Fruit fly (Drosophila melanogaster): ENCODE results near the gene H15.
A peak's percentile ranks its signal among the peaks of the same experiment; 100 is the strongest.

Gene H15

dm6 chr2L:5374989-5375388, 29.1 kb upstream of the H15 start:
- TF ChIP-seq h (GFP tag; optimal IDR thresholded peaks at IDR 0.05) (peak; percentile 19), dl (GFP tag; optimal IDR thresholded peaks at IDR 0.05; ENCODE audit: insufficient read depth in 1 of 2, partially characterized antibody in 2 of 2) (no peak), HLH106 (tag; optimal IDR thresholded peaks at IDR 0.05) (peak; percentile 35), ey (GFP tag; optimal IDR thresholded peaks at IDR 0.05) (no peak), OdsH (GFP tag; optimal IDR thresholded peaks at IDR 0.05) (peak; percentile 4), dmrt93B (GFP tag; optimal IDR thresholded peaks at IDR 0.05) (no peak), fru (GFP tag; optimal IDR thresholded peaks at IDR 0.05) (peak; percentile 7), psq (GFP tag; optimal IDR thresholded peaks at IDR 0.05) (no peak), Sp1 (GFP tag; optimal IDR thresholded peaks at IDR 0.05) (peak; percentile 9), Dfd (GFP tag; optimal IDR thresholded peaks at IDR 0.05) (no peak), foxo (GFP tag; optimal IDR thresholded peaks at IDR 0.05) (peak in 1 of 2 experiments; percentile 31), Vsx2 (GFP tag; optimal IDR thresholded peaks at IDR 0.05; ENCODE audit: partially characterized antibody) (no peak), rgr (GFP tag; optimal IDR thresholded peaks at IDR 0.05) (peak; percentile 25), Hr78 (GFP tag; optimal IDR thresholded peaks at IDR 0.05) (no peak)

DNA sequence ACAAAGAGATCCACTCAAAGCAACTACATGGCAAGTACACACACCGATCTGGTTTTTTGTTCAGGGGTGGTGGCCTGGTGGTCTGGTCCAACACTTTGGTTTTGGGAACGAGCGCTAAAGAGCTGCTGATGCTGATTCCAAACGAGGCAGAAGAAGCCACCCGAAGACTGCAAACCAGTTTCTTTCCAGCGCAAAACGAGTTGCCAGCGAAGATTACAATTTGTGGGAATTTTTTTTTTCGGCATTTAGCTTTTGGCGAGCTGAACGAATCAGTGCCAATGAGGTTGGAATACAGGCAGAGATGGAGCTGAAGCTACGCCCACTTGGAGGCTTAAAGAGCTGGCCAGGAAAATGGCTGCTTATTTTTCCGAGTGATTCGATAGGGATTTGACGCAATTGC, 27.6 kb upstream of the H15 start:
- TF ChIP-seq ey (GFP tag; optimal IDR thresholded peaks at IDR 0.05) (no peak), jim (GFP tag; optimal IDR thresholded peaks at IDR 0.05) (no peak), woc (GFP tag; optimal IDR thresholded peaks at IDR 0.05) (no peak), Vsx2 (GFP tag; optimal IDR thresholded peaks at IDR 0.05; ENCODE audit: partially characterized antibody) (peak; percentile 50), Dif (GFP tag; optimal IDR thresholded peaks at IDR 0.05; ENCODE audit: partially characterized antibody) (no peak), GATAd (GFP tag; optimal IDR thresholded peaks at IDR 0.05) (no peak), dl (GFP tag; optimal IDR thresholded peaks at IDR 0.05; ENCODE audit: insufficient read depth in 1 of 2, partially characterized antibody in 2 of 2) (peak in 1 of 2 experiments; percentile 28), fru (GFP tag; optimal IDR thresholded peaks at IDR 0.05) (no peak)

dm6 chr2L:5378829-5379228, 25.3 kb upstream of the H15 start:
- no peak for TF ChIP-seq Dif (GFP tag; optimal IDR thresholded peaks at IDR 0.05; ENCODE audit: partially characterized antibody)
- TF ChIP-seq tai (GFP tag; optimal IDR thresholded peaks at IDR 0.05) = no peak

DNA sequence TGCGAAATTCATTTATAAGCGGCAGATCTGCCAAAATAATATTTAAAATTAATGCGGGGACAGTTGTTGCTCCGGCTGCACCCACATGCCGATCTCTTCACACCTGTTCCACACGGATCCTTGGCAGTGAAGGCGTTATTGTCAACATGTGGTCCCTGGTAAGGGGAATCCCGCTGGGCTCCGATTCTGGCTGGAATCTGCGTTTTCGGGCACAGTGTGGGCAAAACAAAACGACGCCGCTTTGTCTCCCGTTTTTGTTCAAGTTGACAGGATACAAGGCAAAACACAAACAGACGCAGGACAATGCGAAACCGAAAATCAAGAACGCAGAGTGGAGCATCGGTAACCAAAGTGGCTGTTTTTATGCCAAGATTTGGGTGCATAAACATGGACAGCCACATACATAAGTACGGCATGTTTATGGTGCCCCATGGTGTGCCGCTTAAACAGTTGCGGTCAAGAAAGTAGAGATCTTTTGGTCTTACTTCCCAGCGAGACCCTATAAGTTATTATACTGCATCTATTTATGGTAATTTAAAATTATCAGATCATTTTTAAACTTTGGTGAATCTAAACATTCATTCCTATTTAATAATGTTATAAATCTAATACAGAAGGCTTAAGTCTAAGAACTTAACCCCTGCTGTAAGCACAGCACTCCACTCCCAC, 22.6 kb upstream of the H15 start:
- no peak for TF ChIP-seq dmrt93B (GFP tag; optimal IDR thresholded peaks at IDR 0.05)
- TF ChIP-seq sage (GFP tag; optimal IDR thresholded peaks at IDR 0.05) = no peak
- TF ChIP-seq Rel (GFP tag; optimal IDR thresholded peaks at IDR 0.05) = no peak
- TF ChIP-seq Rel (tag; optimal IDR thresholded peaks at IDR 0.05) = peak; percentile 21
- no peak for TF ChIP-seq pan (optimal IDR thresholded peaks at IDR 0.05)

DNA sequence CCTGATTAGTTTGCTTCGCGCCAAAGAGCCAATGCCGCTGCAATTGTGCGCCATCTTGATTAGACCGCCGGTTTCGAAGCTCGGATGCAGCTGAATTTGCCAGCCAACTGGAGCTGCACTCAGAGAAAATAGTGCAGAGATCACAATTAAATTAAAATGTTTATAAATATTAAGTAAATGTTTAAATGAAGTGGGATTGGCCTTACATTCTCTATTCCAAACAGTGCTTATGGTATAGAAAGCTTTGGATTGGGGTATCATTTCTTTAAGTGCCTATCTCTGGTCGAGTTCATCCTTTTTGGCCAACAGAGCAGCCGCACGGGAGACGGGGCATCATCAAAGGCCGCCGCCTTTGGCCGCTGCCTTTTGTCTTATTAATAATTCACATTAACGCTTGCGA, 17.8 kb upstream of the H15 start:
- TF ChIP-seq Jra (GFP tag; optimal IDR thresholded peaks at IDR 0.05) (no peak), dmrt93B (GFP tag; optimal IDR thresholded peaks at IDR 0.05) (peak; percentile 1), woc (GFP tag; optimal IDR thresholded peaks at IDR 0.05) (no peak), Dif (GFP tag; optimal IDR thresholded peaks at IDR 0.05; ENCODE audit: partially characterized antibody) (no peak), Abd-B (GFP tag; optimal IDR thresholded peaks at IDR 0.05) (no peak), psq (GFP tag; optimal IDR thresholded peaks at IDR 0.05) (peak; percentile 32), foxo (GFP tag; optimal IDR thresholded peaks at IDR 0.05) (peak in 1 of 2 experiments; percentile 64), Mio (GFP tag; optimal IDR thresholded peaks at IDR 0.05) (no peak), h (GFP tag; optimal IDR thresholded peaks at IDR 0.05) (peak; percentile 35), pan (optimal IDR thresholded peaks at IDR 0.05) (no peak), sage (GFP tag; optimal IDR thresholded peaks at IDR 0.05) (no peak), CG9705 (GFP tag; optimal IDR thresholded peaks at IDR 0.05) (no peak), jim (GFP tag; optimal IDR thresholded peaks at IDR 0.05) (no peak), HLH106 (tag; optimal IDR thresholded peaks at IDR 0.05) (peak; percentile 63), GATAd (GFP tag; optimal IDR thresholded peaks at IDR 0.05) (no peak), Vsx2 (GFP tag; optimal IDR thresholded peaks at IDR 0.05; ENCODE audit: partially characterized antibody) (no peak), sv (GFP tag; optimal IDR thresholded peaks at IDR 0.05) (no peak), dsf (GFP tag; optimal IDR thresholded peaks at IDR 0.05; ENCODE audit: borderline replicate concordance) (no peak), dl (GFP tag; optimal IDR thresholded peaks at IDR 0.05; ENCODE audit: insufficient read depth in 1 of 2, partially characterized antibody in 2 of 2) (no peak), Hnf4 (GFP tag; optimal IDR thresholded peaks at IDR 0.05) (peak; percentile 41), Sp1 (GFP tag; optimal IDR thresholded peaks at IDR 0.05) (peak; percentile 59), Hr78 (GFP tag; optimal IDR thresholded peaks at IDR 0.05) (no peak), Hr83 (GFP tag; optimal IDR thresholded peaks at IDR 0.05; ENCODE audit: poor library complexity, severe bottlenecking) (no peak), tai (GFP tag; optimal IDR thresholded peaks at IDR 0.05) (no peak), Rel (GFP tag; optimal IDR thresholded peaks at IDR 0.05) (no peak), Rel (tag; optimal IDR thresholded peaks at IDR 0.05) (no peak), CrebA (GFP tag; optimal IDR thresholded peaks at IDR 0.05; ENCODE audit: borderline replicate concordance) (no peak), lola (GFP tag; optimal IDR thresholded peaks at IDR 0.05) (no peak), Myc (optimal IDR thresholded peaks at IDR 0.05) (no peak), fru (GFP tag; optimal IDR thresholded peaks at IDR 0.05) (peak; percentile 64), CG32264 (GFP tag; optimal IDR thresholded peaks at IDR 0.05) (no peak), brk (GFP tag; optimal IDR thresholded peaks at IDR 0.05) (no peak), rgr (GFP tag; optimal IDR thresholded peaks at IDR 0.05) (peak; percentile 29), ey (GFP tag; optimal IDR thresholded peaks at IDR 0.05) (peak; percentile 59), br (GFP tag; optimal IDR thresholded peaks at IDR 0.05) (peak; percentile 43), Dfd (GFP tag; optimal IDR thresholded peaks at IDR 0.05) (no peak)
